Fruit fly (Drosophila melanogaster): Measurements from ENCODE around the gene CG16812.

The CG16812 gene

DNA sequence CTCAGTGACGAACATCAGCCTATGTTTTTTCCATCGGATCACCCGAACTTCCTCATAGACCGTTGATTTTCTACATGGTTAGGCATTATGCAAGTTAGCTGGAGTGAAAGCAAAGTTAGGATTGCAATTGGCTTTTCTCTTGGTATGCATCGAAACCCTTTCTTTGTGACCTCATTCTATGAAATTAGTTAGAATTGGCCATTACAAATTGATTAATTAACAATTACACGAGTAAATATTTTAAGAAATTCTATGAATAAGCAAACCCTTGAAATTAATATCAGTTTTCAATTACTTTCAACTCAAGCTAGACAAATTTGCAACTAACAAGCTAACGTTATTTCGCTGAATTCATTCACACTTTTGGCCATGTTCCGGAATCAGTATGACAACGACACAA, 9.4 kb downstream of the CG16812 start, which contains the start of gene Prosalpha6T:
TSS of gene Prosalpha6T (plus strand) at position 301 of the 400 bp plus-strand sequence.
- TF ChIP-seq psq (optimal IDR thresholded peaks at IDR 0.05) (no peak), EcR (GFP tag; optimal IDR thresholded peaks at IDR 0.05) (no peak), CG8478 (optimal IDR thresholded peaks at IDR 0.05) (no peak), Dll (optimal IDR thresholded peaks at IDR 0.05) (no peak), pan (optimal IDR thresholded peaks at IDR 0.05) (no peak), usp (GFP tag; optimal IDR thresholded peaks at IDR 0.05) (no peak)

DNA sequence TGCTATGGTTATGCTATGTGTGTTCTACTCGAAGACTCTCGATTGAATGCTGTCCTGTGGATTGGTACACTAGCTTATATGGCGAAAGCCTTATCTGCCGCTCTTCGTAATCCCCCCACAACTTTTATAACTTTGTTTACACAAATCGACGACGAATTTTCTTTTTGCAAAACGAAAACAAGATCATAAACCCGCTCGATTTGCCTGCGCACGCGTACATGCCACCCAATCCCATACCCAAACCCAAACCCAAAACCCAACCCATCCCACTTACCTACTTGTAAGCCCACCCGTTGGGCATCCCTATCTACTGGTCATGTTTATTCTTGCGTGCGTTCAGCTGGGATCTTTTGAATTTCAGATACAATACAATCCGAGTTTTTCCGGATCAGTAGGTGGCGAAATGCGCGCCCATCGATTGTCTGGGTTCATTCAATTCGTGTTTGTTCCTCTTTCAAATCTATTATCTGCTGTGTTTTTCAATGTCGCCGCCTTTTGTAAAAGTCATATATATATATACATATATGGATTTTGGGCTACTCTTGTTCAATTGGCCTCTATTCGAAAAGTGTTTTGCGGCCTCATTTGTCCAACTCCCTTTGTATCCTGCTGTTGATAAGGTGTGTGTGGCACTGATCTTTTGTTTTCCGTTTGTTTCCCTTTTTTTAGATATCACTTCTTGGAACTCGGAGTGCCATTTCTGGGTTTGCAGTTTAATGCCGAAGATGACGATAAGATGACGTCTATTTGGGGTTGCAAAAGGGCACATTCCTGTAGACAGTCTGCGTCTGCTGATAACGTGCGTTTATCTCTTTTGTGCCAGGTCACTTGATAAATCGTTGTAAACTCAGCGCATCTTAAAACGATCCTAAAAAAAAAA, 12.5 kb downstream of the CG16812 start, which contains the start of gene Mabi:
TSS of gene Mabi (minus strand) at position 51 of the 880 bp plus-strand sequence.
- no peak for TF ChIP-seq Dll (optimal IDR thresholded peaks at IDR 0.05)
- no peak for TF ChIP-seq CG8478 (optimal IDR thresholded peaks at IDR 0.05)
- no peak for TF ChIP-seq EcR (GFP tag; optimal IDR thresholded peaks at IDR 0.05)
- TF ChIP-seq psq (optimal IDR thresholded peaks at IDR 0.05): no peak
- TF ChIP-seq pan (optimal IDR thresholded peaks at IDR 0.05): no peak

DNA sequence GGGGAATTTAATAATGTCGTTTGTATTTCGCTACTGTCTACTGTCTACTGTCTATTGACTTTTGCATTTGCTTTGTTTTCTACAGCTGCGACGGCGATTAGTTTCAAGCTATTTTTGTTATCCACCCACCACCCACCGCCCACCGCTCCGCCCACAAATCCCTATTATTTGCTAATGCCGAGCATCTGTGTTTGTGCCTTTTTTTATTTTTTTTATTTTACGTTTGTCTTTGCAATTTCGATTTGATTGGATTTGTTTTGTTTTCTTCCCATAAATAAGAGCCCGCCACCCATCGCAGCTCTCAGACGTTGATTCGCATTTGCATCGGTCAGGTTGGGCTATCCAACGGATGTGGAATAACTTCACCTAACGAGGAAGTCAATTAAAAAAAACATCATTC, 13.8 kb downstream of the CG16812 start, which contains the start of gene Jhbp14:
TSS of gene Jhbp14 (plus strand) at position 301 of the 400 bp plus-strand sequence.
- TF ChIP-seq EcR (GFP tag; optimal IDR thresholded peaks at IDR 0.05) (no peak), Dll (optimal IDR thresholded peaks at IDR 0.05) (no peak)

DNA sequence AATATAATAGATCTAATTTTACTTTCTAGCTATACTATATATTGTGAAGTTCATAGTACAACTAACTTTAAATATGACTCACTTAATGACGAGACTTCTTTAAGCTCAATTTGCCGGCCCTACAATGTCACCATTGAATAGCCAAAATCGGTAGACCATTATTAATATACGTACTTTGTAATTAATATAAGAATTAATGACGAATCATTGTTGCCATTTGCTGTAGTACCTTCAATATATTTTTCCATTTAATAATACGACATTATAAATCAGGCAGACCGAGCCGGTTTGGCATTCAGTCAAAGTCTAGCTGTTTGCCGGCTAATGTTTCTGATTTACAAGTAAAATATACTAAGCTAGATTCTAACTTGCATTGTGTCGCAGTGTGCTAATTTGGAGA, 17.3 kb downstream of the CG16812 start, which contains the start of gene Jhbp13:
TSS of gene Jhbp13 (plus strand) at position 301 of the 400 bp plus-strand sequence.
- no peak for TF ChIP-seq EcR (GFP tag; optimal IDR thresholded peaks at IDR 0.05)
- no peak for TF ChIP-seq CG8478 (optimal IDR thresholded peaks at IDR 0.05)
- TF ChIP-seq Dll (optimal IDR thresholded peaks at IDR 0.05): no peak
- TF ChIP-seq psq (optimal IDR thresholded peaks at IDR 0.05): no peak

DNA sequence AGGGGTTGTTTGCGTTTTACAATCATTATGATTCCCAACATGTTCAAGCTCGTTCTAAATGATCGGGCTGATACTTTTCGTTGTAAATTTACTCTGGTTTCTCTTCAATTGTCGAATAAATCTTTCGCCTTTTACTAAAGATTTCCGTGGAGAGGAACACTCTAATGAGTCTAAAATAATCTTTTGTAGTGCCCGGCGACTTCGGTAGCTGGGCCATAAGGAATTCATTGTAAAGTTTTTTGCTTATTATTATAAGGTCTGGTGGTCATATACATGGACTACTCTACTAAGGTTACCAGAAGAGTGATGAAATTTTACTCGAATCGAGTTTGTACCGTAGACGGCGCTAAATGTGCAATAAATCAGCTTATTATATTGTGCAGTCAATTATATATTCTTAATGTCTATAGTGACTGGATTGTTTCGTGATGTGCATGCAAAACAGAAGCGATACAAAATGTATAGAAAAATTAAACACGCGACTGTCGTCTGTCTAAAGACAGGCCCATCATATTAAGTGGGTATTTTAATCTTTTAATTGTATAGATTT, 22.4 kb downstream of the CG16812 start:
- TF ChIP-seq psq (optimal IDR thresholded peaks at IDR 0.05) (no peak), Dll (optimal IDR thresholded peaks at IDR 0.05) (no peak), EcR (GFP tag; optimal IDR thresholded peaks at IDR 0.05) (no peak), pan (optimal IDR thresholded peaks at IDR 0.05) (no peak), CG8478 (optimal IDR thresholded peaks at IDR 0.05) (no peak), usp (GFP tag; optimal IDR thresholded peaks at IDR 0.05) (no peak)

DNA sequence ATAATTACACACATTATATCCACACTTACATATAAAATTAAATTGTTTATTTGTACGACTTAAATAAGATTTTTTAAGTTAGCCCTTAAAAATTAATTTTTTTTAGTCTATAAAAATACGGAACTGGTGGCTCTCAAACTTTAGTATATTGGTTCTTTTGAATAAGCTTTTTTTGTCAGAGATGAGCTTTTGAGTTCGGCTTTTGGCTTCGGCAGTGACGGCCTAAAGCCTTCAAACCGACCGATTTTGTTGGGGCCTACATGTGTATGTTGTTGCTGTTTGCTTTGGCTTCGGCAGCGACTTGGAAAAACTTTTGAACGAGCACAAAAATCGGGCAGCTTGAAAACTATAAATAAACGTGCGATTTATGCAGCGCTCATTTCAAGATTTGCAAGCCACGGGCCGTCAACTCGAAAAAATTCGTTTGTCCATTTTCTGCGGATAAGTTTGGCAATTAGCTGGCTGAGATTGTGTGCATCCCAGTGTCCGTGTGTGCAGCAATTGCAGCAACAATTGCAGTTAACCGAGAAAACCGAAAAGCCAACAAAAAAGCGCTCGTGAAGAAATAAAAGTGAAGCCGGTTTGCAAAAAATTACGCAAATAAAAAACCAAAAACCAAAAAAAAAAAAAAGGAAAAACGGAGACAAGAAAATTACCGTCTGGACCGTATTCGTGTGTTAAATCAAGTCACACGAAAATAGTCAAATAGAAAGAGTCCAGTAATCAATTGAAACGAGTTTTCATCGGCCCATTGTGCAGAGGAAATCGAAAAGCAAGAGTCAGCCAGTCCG, 23.7 kb downstream of the CG16812 start, which contains the start of gene CG16820:
TSS of gene CG16820 (plus strand) at position 378 of the 791 bp plus-strand sequence.
- no peak for TF ChIP-seq usp (GFP tag; optimal IDR thresholded peaks at IDR 0.05)
- no peak for TF ChIP-seq EcR (GFP tag; optimal IDR thresholded peaks at IDR 0.05)

DNA sequence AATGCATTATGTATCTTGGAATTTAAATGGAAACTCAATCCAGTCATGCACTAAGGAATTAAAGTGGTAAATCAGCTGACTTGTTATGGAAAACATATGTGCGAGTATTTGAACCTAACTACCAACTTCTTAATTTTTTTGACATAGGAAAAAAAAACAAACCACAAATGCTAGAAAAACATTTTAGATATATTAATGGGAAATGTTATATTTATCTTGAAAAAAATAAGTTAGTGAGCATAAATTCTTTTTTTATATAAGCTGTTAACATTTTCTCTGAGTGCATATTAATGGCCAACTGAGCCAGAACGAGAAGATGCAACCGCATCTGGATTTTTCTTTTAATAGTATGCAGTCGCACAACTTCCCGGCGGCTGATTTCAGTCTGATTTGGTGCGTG, 28.8 kb downstream of the CG16812 start:
- no peak for TF ChIP-seq psq (optimal IDR thresholded peaks at IDR 0.05)

DNA sequence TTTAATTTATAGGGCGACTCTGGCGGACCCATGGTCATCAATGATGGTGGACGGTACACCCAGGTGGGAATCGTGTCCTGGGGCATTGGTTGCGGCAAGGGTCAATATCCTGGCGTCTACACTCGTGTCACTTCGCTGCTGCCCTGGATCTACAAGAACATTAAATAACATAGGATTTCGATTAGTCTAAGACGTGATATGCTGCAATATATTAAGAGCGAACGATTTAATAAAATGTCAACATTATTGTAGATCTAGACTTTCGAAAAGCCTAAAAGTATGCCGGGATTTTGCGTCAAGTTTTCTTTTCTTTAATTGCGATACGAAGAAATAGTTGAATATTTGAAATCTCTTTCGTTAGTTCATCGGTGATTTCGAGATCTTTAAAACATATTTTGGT, 34.8 kb downstream of the CG16812 start, which contains the start of gene Naa20B:
TSS of gene Naa20B (plus strand) at position 301 of the 400 bp plus-strand sequence.
- TF ChIP-seq pan (optimal IDR thresholded peaks at IDR 0.05): no peak
- no peak for TF ChIP-seq usp (GFP tag; optimal IDR thresholded peaks at IDR 0.05)
- no peak for TF ChIP-seq CG8478 (optimal IDR thresholded peaks at IDR 0.05)
- TF ChIP-seq Dll (optimal IDR thresholded peaks at IDR 0.05): no peak
- no peak for TF ChIP-seq psq (optimal IDR thresholded peaks at IDR 0.05)
- TF ChIP-seq EcR (GFP tag; optimal IDR thresholded peaks at IDR 0.05): no peak

DNA sequence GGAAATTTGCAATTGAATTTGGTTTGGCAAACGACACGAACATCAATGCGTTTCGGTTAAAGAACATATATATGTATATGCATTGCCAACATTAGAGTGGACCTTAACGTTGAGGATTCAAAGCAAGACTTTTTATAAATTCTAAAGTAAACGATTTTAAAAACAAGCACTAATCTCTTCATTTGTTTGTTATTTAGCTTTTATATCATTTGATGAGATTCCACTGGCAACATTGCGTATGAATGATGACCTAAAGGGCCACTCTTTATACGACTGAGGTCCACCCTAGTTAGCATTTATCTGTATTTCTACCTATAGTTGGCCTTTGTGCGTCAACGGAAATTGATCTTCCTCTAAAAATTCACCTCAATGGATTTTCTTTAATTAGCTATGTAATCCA, 36.3 kb downstream of the CG16812 start:
- no peak for TF ChIP-seq usp (GFP tag; optimal IDR thresholded peaks at IDR 0.05)
- TF ChIP-seq EcR (GFP tag; optimal IDR thresholded peaks at IDR 0.05): no peak
- no peak for TF ChIP-seq pan (optimal IDR thresholded peaks at IDR 0.05)
- no peak for TF ChIP-seq CG8478 (optimal IDR thresholded peaks at IDR 0.05)
- TF ChIP-seq psq (optimal IDR thresholded peaks at IDR 0.05): no peak
- TF ChIP-seq Dll (optimal IDR thresholded peaks at IDR 0.05): no peak

DNA sequence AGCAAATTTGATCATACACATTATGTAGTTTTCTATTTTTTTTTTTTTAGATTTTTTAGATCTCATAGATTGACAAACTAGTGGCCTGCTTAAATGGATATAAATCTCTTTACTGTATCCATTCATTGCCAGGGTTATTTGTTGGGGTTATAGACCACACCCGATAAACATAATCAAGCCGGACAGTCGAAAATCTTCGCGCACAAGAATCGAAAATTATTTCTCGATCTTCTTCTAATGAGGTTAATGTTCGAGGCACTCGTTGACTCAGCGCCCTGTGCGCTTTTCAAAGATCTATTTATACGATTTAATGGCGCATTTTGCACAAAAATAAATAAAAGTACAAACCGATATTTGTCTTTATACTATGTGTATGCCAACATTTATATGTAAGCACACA, 37.3 kb downstream of the CG16812 start, which contains the start of gene CG31730:
TSS of gene CG31730 (minus strand) at position 101 of the 400 bp plus-strand sequence.
- no peak for TF ChIP-seq psq (optimal IDR thresholded peaks at IDR 0.05)
- no peak for TF ChIP-seq EcR (GFP tag; optimal IDR thresholded peaks at IDR 0.05)
- no peak for TF ChIP-seq Dll (optimal IDR thresholded peaks at IDR 0.05)
- TF ChIP-seq pan (optimal IDR thresholded peaks at IDR 0.05): no peak
- no peak for TF ChIP-seq usp (GFP tag; optimal IDR thresholded peaks at IDR 0.05)

DNA sequence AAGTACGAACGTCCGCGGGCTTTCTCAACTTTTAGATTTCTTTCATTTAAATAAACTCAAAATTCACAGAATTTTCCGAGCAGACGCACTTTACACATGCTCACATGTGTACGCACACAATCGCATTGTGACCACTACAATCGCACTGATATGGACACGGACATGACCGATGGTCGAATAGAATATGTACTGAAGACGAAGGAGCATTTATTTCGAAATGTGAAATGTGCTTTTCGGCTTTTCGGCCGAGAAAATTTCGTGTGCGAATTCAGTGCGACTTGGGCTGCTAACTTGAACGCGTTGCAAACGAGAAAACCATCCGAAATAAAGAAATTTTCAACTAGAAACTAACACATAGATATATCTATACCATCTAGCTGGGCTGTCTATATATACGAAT, 38.4 kb downstream of the CG16812 start, which contains the start of gene CG44085:
TSS of gene CG44085 (plus strand) at position 269 of the 400 bp plus-strand sequence.
- TF ChIP-seq psq (optimal IDR thresholded peaks at IDR 0.05) (no peak), EcR (GFP tag; optimal IDR thresholded peaks at IDR 0.05) (no peak), Dll (optimal IDR thresholded peaks at IDR 0.05) (no peak), usp (GFP tag; optimal IDR thresholded peaks at IDR 0.05) (no peak), CG8478 (optimal IDR thresholded peaks at IDR 0.05) (no peak), pan (optimal IDR thresholded peaks at IDR 0.05) (no peak)

DNA sequence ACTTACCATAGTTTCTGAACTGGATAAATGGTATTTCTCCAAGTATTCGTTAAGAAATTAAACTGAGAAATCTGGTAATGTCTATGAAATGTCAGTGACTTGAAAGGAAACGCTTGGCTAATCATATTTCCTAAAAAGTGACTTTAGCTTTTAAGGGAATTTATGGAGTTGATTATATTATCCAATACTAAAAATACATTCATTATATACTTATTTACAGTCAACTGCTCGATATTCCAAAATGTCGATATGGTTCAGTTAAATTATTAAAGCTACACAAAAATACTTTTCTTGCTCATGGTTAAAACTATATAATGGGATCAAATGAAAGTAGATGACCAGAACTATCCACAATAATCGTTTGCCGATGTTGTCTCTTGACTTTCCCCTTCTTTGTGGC, 43.4 kb downstream of the CG16812 start, which contains the start of gene CG31848:
TSS of gene CG31848 (minus strand) at position 101 of the 400 bp plus-strand sequence.
- TF ChIP-seq EcR (GFP tag; optimal IDR thresholded peaks at IDR 0.05) (no peak), usp (GFP tag; optimal IDR thresholded peaks at IDR 0.05) (no peak), psq (optimal IDR thresholded peaks at IDR 0.05) (no peak), Dll (optimal IDR thresholded peaks at IDR 0.05) (no peak)

Measured in whole organism.